Fruit fly (Drosophila melanogaster): Measurements from ENCODE around the gene Rab1.

dm6 chr3R:21246492-21247061 lies 22.3 kb downstream of the Rab1 start, which contains the start of gene ETHR:
- TF ChIP-seq CG8478 (optimal IDR thresholded peaks at IDR 0.05) (no peak), CTCF (optimal IDR thresholded peaks at IDR 0.05) (no peak)
